Worm (Caenorhabditis elegans) whole organism, late embryonic: ENCODE measurements around the gene aass-1.
A peak's percentile ranks its signal among the peaks of the same experiment; 100 is the strongest.

Experiments used
- C08G9.2 ChIP-seq: sonication (generic microtip); optimal IDR thresholded peaks from 2 replicates; lab custom pipeline; 2016; ENCODE audit warnings: mild to moderate bottlenecking, missing genetic modification characterization, moderate library complexity, missing compliant biosample characterization
- C38D4.7 ChIP-seq: fragments of 200-800 bp; sonication (Bioruptor generic); optimal IDR thresholded peaks from 2 replicates; lab custom pipeline; 2018; ENCODE audit warnings: mild to moderate bottlenecking, missing genetic modification characterization, moderate library complexity, missing compliant biosample characterization
- F13H6.1 ChIP-seq: sonication (generic microtip); optimal IDR thresholded peaks from 2 replicates; lab custom pipeline; 2016; ENCODE audit warnings: missing genetic modification characterization, missing compliant biosample characterization
- K02D7.2 ChIP-seq: sonication (generic microtip); optimal IDR thresholded peaks from 2 replicates; lab custom pipeline; 2017; ENCODE audit warnings: mild to moderate bottlenecking, missing genetic modification characterization, missing compliant biosample characterization
- K09A11.1 ChIP-seq: sonication (generic microtip); optimal IDR thresholded peaks from 2 replicates; lab custom pipeline; 2017; ENCODE audit warnings: antibody characterized with exemption, mild to moderate bottlenecking, missing genetic modification characterization, missing compliant biosample characterization; ENCODE audit not compliant: insufficient read depth
- ama-1 ChIP-seq: fragments of 150-350 bp; optimal IDR thresholded peaks from 2 replicates; lab custom pipeline; 2014
- ceh-14 ChIP-seq: sonication (generic microtip); optimal IDR thresholded peaks from 2 replicates; lab custom pipeline; 2016; ENCODE audit warnings: missing genotype, missing genetic modification characterization, missing compliant biosample characterization
- ceh-19 ChIP-seq: fragments of 200-800 bp; sonication (Bioruptor generic); optimal IDR thresholded peaks from 2 replicates; lab custom pipeline; 2018; ENCODE audit warnings: mild to moderate bottlenecking, missing genetic modification characterization, missing compliant biosample characterization
- ceh-22 ChIP-seq: sonication (generic microtip); optimal IDR thresholded peaks from 2 replicates; lab custom pipeline; 2017; ENCODE audit warnings: missing biosample characterization, missing genetic modification characterization
- ceh-31 ChIP-seq: sonication (generic microtip); optimal IDR thresholded peaks from 2 replicates; lab custom pipeline; 2016; ENCODE audit warnings: missing genetic modification characterization, missing compliant biosample characterization
- ceh-34 ChIP-seq: sonication (generic microtip); optimal IDR thresholded peaks from 2 replicates; lab custom pipeline; 2016; ENCODE audit warnings: mild to moderate bottlenecking, missing genetic modification characterization, missing compliant biosample characterization
- ceh-9 ChIP-seq: sonication (generic microtip); optimal IDR thresholded peaks from 2 replicates; lab custom pipeline; 2016; ENCODE audit warnings: mild to moderate bottlenecking, missing genetic modification characterization, inconsistent platforms, missing compliant biosample characterization
- che-1 ChIP-seq: sonication (generic microtip); optimal IDR thresholded peaks from 2 replicates; lab custom pipeline; 2016; ENCODE audit warnings: mild to moderate bottlenecking, missing genetic modification characterization, missing compliant biosample characterization
- dmd-4 ChIP-seq: sonication (generic microtip); optimal IDR thresholded peaks from 2 replicates; lab custom pipeline; 2016; ENCODE audit warnings: borderline replicate concordance, missing genetic modification characterization, missing compliant biosample characterization
- elt-2 ChIP-seq: sonication (generic microtip); optimal IDR thresholded peaks from 2 replicates; lab custom pipeline; 2016; ENCODE audit warnings: missing genetic modification reagents, missing genetic modification characterization, missing compliant biosample characterization
- elt-4 ChIP-seq: sonication (generic microtip); optimal IDR thresholded peaks from 2 replicates; lab custom pipeline; 2016; ENCODE audit warnings: missing genetic modification characterization, missing compliant biosample characterization
- ets-4 ChIP-seq: sonication (generic microtip); optimal IDR thresholded peaks from 2 replicates; lab custom pipeline; 2016; ENCODE audit warnings: missing genetic modification characterization, missing compliant biosample characterization
- fkh-10 ChIP-seq: fragments of 150-350 bp; optimal IDR thresholded peaks from 2 replicates; lab custom pipeline; 2014; ENCODE audit warnings: missing biosample characterization, missing genetic modification reagents, missing genetic modification characterization
- fkh-6 ChIP-seq: sonication (generic microtip); optimal IDR thresholded peaks from 2 replicates; lab custom pipeline; 2016; ENCODE audit warnings: missing genetic modification characterization, missing compliant biosample characterization
- hlh-15 ChIP-seq: sonication (generic microtip); optimal IDR thresholded peaks from 2 replicates; lab custom pipeline; 2016; ENCODE audit warnings: missing genetic modification characterization, missing compliant biosample characterization
- hlh-6 ChIP-seq: sonication (generic microtip); optimal IDR thresholded peaks from 2 replicates; lab custom pipeline; 2016; ENCODE audit warnings: missing genotype, missing genetic modification characterization, missing compliant biosample characterization
- hlh-8 ChIP-seq: sonication (generic microtip); optimal IDR thresholded peaks from 2 replicates; lab custom pipeline; 2016; ENCODE audit warnings: missing genotype, missing genetic modification characterization, missing compliant biosample characterization
- lin-11 ChIP-seq: fragments of 200-800 bp; sonication (Bioruptor generic); optimal IDR thresholded peaks from 2 replicates; lab custom pipeline; 2018; ENCODE audit warnings: mild to moderate bottlenecking, missing genetic modification characterization, missing compliant biosample characterization
- pha-2 ChIP-seq: sonication (generic microtip); optimal IDR thresholded peaks from 2 replicates; lab custom pipeline; 2017; ENCODE audit warnings: mild to moderate bottlenecking, missing genetic modification characterization, missing compliant biosample characterization
- pha-4 ChIP-seq: fragments of 150-350 bp; optimal IDR thresholded peaks from 2 replicates; lab custom pipeline; 2018; ENCODE audit warnings: missing biosample characterization, missing genetic modification reagents, missing genetic modification characterization
- pqm-1 ChIP-seq: sonication (generic microtip); optimal IDR thresholded peaks from 2 replicates; lab custom pipeline; 2016; ENCODE audit warnings: missing genetic modification characterization, missing compliant biosample characterization
- rnt-1 ChIP-seq: sonication (generic microtip); optimal IDR thresholded peaks from 2 replicates; lab custom pipeline; 2016; ENCODE audit warnings: missing genetic modification characterization, missing compliant biosample characterization
- sdc-2 ChIP-seq: sonication (generic microtip); optimal IDR thresholded peaks from 2 replicates; lab custom pipeline; 2016; ENCODE audit warnings: missing genotype, missing genetic modification characterization, missing compliant biosample characterization
- sox-2 ChIP-seq: fragments of 200-800 bp; sonication (Bioruptor generic); IDR thresholded peaks from 2 replicates; pipeline ENCODE4 v1.3.6; 2022; ENCODE audit warnings: missing genetic modification reagents, missing genetic modification characterization, missing compliant biosample characterization
- sox-4 ChIP-seq: sonication (generic microtip); optimal IDR thresholded peaks from 2 replicates; lab custom pipeline; 2017; ENCODE audit warnings: mild to moderate bottlenecking, missing genetic modification characterization, inconsistent platforms, missing compliant biosample characterization
- ttx-3 ChIP-seq: sonication (generic microtip); optimal IDR thresholded peaks from 2 replicates; lab custom pipeline; 2016; ENCODE audit warnings: missing genetic modification reagents, missing genetic modification characterization, missing compliant biosample characterization
- unc-3 ChIP-seq, 2 experiments: fragments of 200-800 bp in 1 of 2; sonication (Bioruptor generic) in 1 of 2; sonication (generic microtip) in 1 of 2; conservative IDR thresholded peaks in 1 of 2; optimal IDR thresholded peaks in 1 of 2; 2 replicates each; pipeline versions ENCODE4 v1.3.6 to Lab custom; 2016 to 2022; ENCODE audit warnings: missing compliant biosample characterization in 2 of 2, missing genetic modification characterization in 2 of 2, missing genetic modification reagents in 1 of 2
- unc-86 ChIP-seq: sonication (generic microtip); optimal IDR thresholded peaks from 2 replicates; lab custom pipeline; 2016; ENCODE audit warnings: missing genetic modification characterization, missing compliant biosample characterization

Gene aass-1

DNA sequence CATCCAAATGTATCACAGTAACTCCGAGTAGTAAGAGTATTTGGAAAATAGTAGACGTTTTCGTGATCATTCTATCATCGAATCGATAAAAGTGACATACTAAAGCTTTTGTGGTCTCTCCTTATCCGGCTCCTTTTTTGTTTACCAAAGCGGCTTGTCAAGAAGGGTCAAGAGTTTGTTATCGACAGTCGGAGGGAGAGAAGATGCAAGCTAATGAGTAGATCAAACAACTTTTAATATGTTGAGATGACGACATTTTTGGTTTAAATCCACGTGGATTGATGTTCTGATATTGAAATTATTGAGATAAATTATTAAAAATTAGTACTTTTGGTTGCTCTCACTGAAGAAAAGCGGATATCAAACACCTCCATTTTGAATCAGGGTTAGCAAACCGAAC, 46.4 kb downstream of the aass-1 start, which contains the start of gene T21D12.7:
T21D12.7 (minus strand) TSS at position 101 of the 400 bp plus-strand sequence.
- no peak for TF ChIP-seq elt-4 (tag; lab: Kevin White, UChicago)
- TF ChIP-seq sox-4 (tag; lab: Kevin White, UChicago) = no peak
- TF ChIP-seq dmd-4 = no peak
- TF ChIP-seq sox-2 = no peak
- TF ChIP-seq lin-11 (tag; lab: Kevin White, UChicago) = no peak
- no peak for TF ChIP-seq fkh-6 (tag; lab: Kevin White, UChicago)
- TF ChIP-seq ceh-31 (tag; lab: Kevin White, UChicago) = no peak
- TF ChIP-seq F13H6.1 (tag; lab: Kevin White, UChicago) = no peak
- no peak for TF ChIP-seq hlh-6 (tag; lab: Kevin White, UChicago)
- TF ChIP-seq K09A11.1 (tag; lab: Kevin White, UChicago) = no peak
- no peak for TF ChIP-seq hlh-8 (tag; lab: Kevin White, UChicago)
- no peak for TF ChIP-seq C38D4.7 (GFP tag; lab: Kevin White, UChicago)
- no peak for TF ChIP-seq fkh-10 (GFP tag; lab: Kevin White, UChicago)
- no peak for TF ChIP-seq pha-2 (tag; lab: Kevin White, UChicago)
- no peak for TF ChIP-seq che-1 (tag; lab: Kevin White, UChicago)
- TF ChIP-seq unc-86 (tag; lab: Kevin White, UChicago) = no peak
- TF ChIP-seq ets-4 (tag; lab: Kevin White, UChicago) = no peak
- no peak for TF ChIP-seq unc-3 (GFP tag; conservative IDR thresholded peaks at IDR 0.05; lab: Robert Waterston, UW)
- no peak for TF ChIP-seq unc-3 (tag; optimal IDR thresholded peaks at IDR 0.05; lab: Kevin White, UChicago)

ce11 chrIV:291851-292367, 47.0 kb downstream of the aass-1 start:
- TF ChIP-seq K02D7.2 = no peak
- TF ChIP-seq pha-2 (tag; lab: Kevin White, UChicago) = no peak
- no peak for TF ChIP-seq C08G9.2 (tag; lab: Kevin White, UChicago)
- peak; percentile 18 for TF ChIP-seq pqm-1 (tag; lab: Kevin White, UChicago)
- no peak for TF ChIP-seq K09A11.1 (tag; lab: Kevin White, UChicago)
- TF ChIP-seq elt-2 = peak; percentile 95

- no peak for TF ChIP-seq hlh-15 (tag; lab: Kevin White, UChicago)
Measured at ce11 chrIV:293163-293755, 48.3 kb downstream of the aass-1 start.

ce11 chrIV:293995-294700, 49.2 kb downstream of the aass-1 start:
- TF ChIP-seq pqm-1 (tag; lab: Kevin White, UChicago) = no peak
- TF ChIP-seq pha-2 (tag; lab: Kevin White, UChicago) = no peak
- no peak for TF ChIP-seq che-1 (tag; lab: Kevin White, UChicago)
- TF ChIP-seq rnt-1 (tag; lab: Kevin White, UChicago) = no peak
- no peak for TF ChIP-seq ceh-14
- TF ChIP-seq sox-2 = no peak
- no peak for TF ChIP-seq sdc-2 (tag; lab: Kevin White, UChicago)
- TF ChIP-seq ceh-34 (tag; lab: Kevin White, UChicago) = no peak
- TF ChIP-seq ceh-22 (tag; lab: Kevin White, UChicago) = no peak
- TF ChIP-seq ceh-19 (GFP tag; lab: Kevin White, UChicago) = no peak
- no peak for TF ChIP-seq lin-11 (tag; lab: Kevin White, UChicago)
- TF ChIP-seq C08G9.2 (tag; lab: Kevin White, UChicago) = no peak
- no peak for TF ChIP-seq C38D4.7 (GFP tag; lab: Kevin White, UChicago)
- TF ChIP-seq ceh-9 = no peak
- TF ChIP-seq ets-4 (tag; lab: Kevin White, UChicago) = no peak
- TF ChIP-seq ama-1 = no peak
- TF ChIP-seq ttx-3 (tag; lab: Kevin White, UChicago) = no peak
- no peak for TF ChIP-seq pha-4 (tag; lab: Kevin White, UChicago)
- no peak for TF ChIP-seq K02D7.2
